Worm (Caenorhabditis elegans) whole organism, L4 larva: ENCODE results near the gene ape-1.

Experiments
- F26F4.8 ChIP-seq: fragments of 200-800 bp; sonication (Bioruptor generic); conservative IDR thresholded peaks from 2 replicates; pipeline ENCODE4 v1.3.6; 2022; ENCODE audit warnings: missing genetic modification characterization, missing compliant biosample characterization
- F37D6.2 ChIP-seq: sonication (generic microtip); optimal IDR thresholded peaks from 2 replicates; lab custom pipeline; 2016; ENCODE audit warnings: mild to moderate bottlenecking, missing genetic modification characterization, missing compliant biosample characterization
- T20F7.1 ChIP-seq: fragments of 200-800 bp; sonication (Bioruptor generic); optimal IDR thresholded peaks from 2 replicates; lab custom pipeline; 2018; ENCODE audit warnings: mild to moderate bottlenecking, missing genetic modification characterization, missing compliant biosample characterization
- T26A8.4 ChIP-seq: fragments of 200-800 bp; sonication (Bioruptor generic); IDR thresholded peaks from 2 replicates; pipeline ENCODE4 v1.3.6; 2022; ENCODE audit warnings: missing genetic modification characterization, missing compliant biosample characterization
- Y48G9A.11 ChIP-seq: fragments of 200-800 bp; sonication (Bioruptor generic); IDR thresholded peaks from 2 replicates; pipeline ENCODE4 v1.3.6; 2022; ENCODE audit warnings: missing genetic modification reagents, missing genetic modification characterization, missing compliant biosample characterization
- aha-1 ChIP-seq: fragments of 150-350 bp; peaks from one replicate; lab custom pipeline; 2014; ENCODE audit warnings: missing biosample characterization, missing genetic modification characterization
- ceh-20 ChIP-seq: fragments of 200-800 bp; sonication (Bioruptor generic); IDR thresholded peaks from 2 replicates; pipeline ENCODE4 v1.3.6; 2022; ENCODE audit warnings: missing genetic modification reagents, missing genetic modification characterization, missing compliant biosample characterization
- ceh-82 ChIP-seq: sonication (generic microtip); optimal IDR thresholded peaks from 2 replicates; lab custom pipeline; 2017; ENCODE audit warnings: missing biosample characterization, missing genetic modification characterization
- ces-1 ChIP-seq: fragments of 150-350 bp; sonication (generic microtip); optimal IDR thresholded peaks from 4 replicates; lab custom pipeline; 2014; ENCODE audit warnings: missing biosample characterization, missing genetic modification reagents, missing genetic modification characterization
- ctbp-1 ChIP-seq: fragments of 200-800 bp; sonication (Bioruptor generic); IDR thresholded peaks from 2 replicates; pipeline ENCODE4 v1.3.6; 2022; ENCODE audit warnings: missing genetic modification reagents, missing genetic modification characterization, missing compliant biosample characterization
- daf-8 ChIP-seq: fragments of 200-800 bp; sonication (Bioruptor generic); IDR thresholded peaks from 2 replicates; pipeline ENCODE4 v1.3.6; 2022; ENCODE audit warnings: missing genetic modification characterization, missing compliant biosample characterization
- dmd-6 ChIP-seq: fragments of 200-800 bp; sonication (Bioruptor generic); IDR thresholded peaks from 2 replicates; pipeline ENCODE4 v1.3.6; 2022; ENCODE audit warnings: missing genetic modification reagents, missing genetic modification characterization, missing compliant biosample characterization
- dmd-9 ChIP-seq: fragments of 200-800 bp; sonication (Bioruptor generic); IDR thresholded peaks from 2 replicates; pipeline ENCODE4 v1.3.6; 2022; ENCODE audit warnings: missing genetic modification reagents, missing genetic modification characterization, missing compliant biosample characterization
- dpl-1 ChIP-seq: fragments of 150-350 bp; optimal IDR thresholded peaks from 2 replicates; lab custom pipeline; 2014; ENCODE audit warnings: missing biosample characterization, missing genetic modification reagents, missing genetic modification characterization
- egl-27 ChIP-seq: sonication (generic microtip); optimal IDR thresholded peaks from 3 replicates; lab custom pipeline; 2017; ENCODE audit warnings: missing biosample characterization, missing genetic modification reagents, missing genetic modification characterization
- fos-1 ChIP-seq: fragments of 150-350 bp; optimal IDR thresholded peaks from 2 replicates; lab custom pipeline; 2014; ENCODE audit warnings: missing biosample characterization, missing genetic modification characterization
- hif-1 ChIP-seq, 2 experiments: sonication (generic microtip); optimal IDR thresholded peaks; 2 replicates each; lab custom pipeline; 2016 to 2017; ENCODE audit warnings: missing compliant biosample characterization in 2 of 2, missing genetic modification characterization in 2 of 2, missing genetic modification reagents in 2 of 2, missing genotype in 2 of 2, mild to moderate bottlenecking in 1 of 2
- hlh-11 ChIP-seq: fragments of 200-800 bp; sonication (Bioruptor generic); optimal IDR thresholded peaks from 2 replicates; lab custom pipeline; 2018; ENCODE audit warnings: mild to moderate bottlenecking, missing genetic modification characterization, missing compliant biosample characterization
- hlh-30 ChIP-seq: sonication (generic microtip); optimal IDR thresholded peaks from 2 replicates; lab custom pipeline; 2017; ENCODE audit warnings: antibody characterized with exemption, mild to moderate bottlenecking, missing genetic modification characterization, missing compliant biosample characterization; ENCODE audit not compliant: insufficient read depth
- lin-1 ChIP-seq: fragments of 200-800 bp; sonication (Bioruptor generic); IDR thresholded peaks from 2 replicates; pipeline ENCODE4 v1.3.6; 2022; ENCODE audit warnings: missing genetic modification reagents, missing genetic modification characterization, missing compliant biosample characterization
- lin-29 ChIP-seq: fragments of 200-800 bp; sonication (Bioruptor generic); IDR thresholded peaks from 2 replicates; pipeline ENCODE4 v1.3.6; 2022; ENCODE audit warnings: missing genetic modification reagents, missing genetic modification characterization, missing compliant biosample characterization
- lin-38 ChIP-seq: fragments of 200-800 bp; sonication (Bioruptor generic); IDR thresholded peaks from 2 replicates; pipeline ENCODE4 v1.3.6; 2022; ENCODE audit warnings: missing genetic modification reagents, missing genetic modification characterization, missing compliant biosample characterization
- lsy-2 ChIP-seq, 2 experiments: fragments of 150-350 bp in 1 of 2; sonication (generic microtip) in 1 of 2; optimal IDR thresholded peaks; 2 replicates each; lab custom pipeline; 2014 to 2017; ENCODE audit warnings: missing biosample characterization in 2 of 2, missing genetic modification characterization in 2 of 2
- madf-5 ChIP-seq, 2 experiments: fragments of 200-800 bp; sonication (Bioruptor generic); IDR thresholded peaks; 2 replicates each; pipeline ENCODE4 v1.3.6; 2022; ENCODE audit warnings: missing compliant biosample characterization in 2 of 2, missing genetic modification characterization in 2 of 2
- mxl-2 ChIP-seq: fragments of 200-800 bp; sonication (Bioruptor generic); conservative IDR thresholded peaks from 2 replicates; pipeline ENCODE4 v1.3.6; 2022; ENCODE audit warnings: missing genetic modification reagents, missing genetic modification characterization, missing compliant biosample characterization
- mxl-3 ChIP-seq: fragments of 200-800 bp; sonication (Bioruptor generic); optimal IDR thresholded peaks from 2 replicates; lab custom pipeline; 2018; ENCODE audit warnings: mild to moderate bottlenecking, missing genetic modification characterization, missing compliant biosample characterization
- nhr-10 ChIP-seq: fragments of 150-350 bp; optimal IDR thresholded peaks from 2 replicates; lab custom pipeline; 2014; ENCODE audit warnings: missing biosample characterization, missing genetic modification characterization
- nhr-102 ChIP-seq: sonication (generic microtip); optimal IDR thresholded peaks from 2 replicates; lab custom pipeline; 2016; ENCODE audit warnings: mild to moderate bottlenecking, missing genetic modification characterization, moderate library complexity, missing compliant biosample characterization
- nhr-11 ChIP-seq: fragments of 150-350 bp; optimal IDR thresholded peaks from 2 replicates; lab custom pipeline; 2014; ENCODE audit warnings: missing biosample characterization, missing genetic modification characterization
- nhr-111 ChIP-seq: fragments of 200-800 bp; sonication (Bioruptor generic); optimal IDR thresholded peaks from 2 replicates; lab custom pipeline; 2018; ENCODE audit warnings: mild to moderate bottlenecking, missing genetic modification characterization, missing compliant biosample characterization
- nhr-28 ChIP-seq: fragments of 150-350 bp; optimal IDR thresholded peaks from 2 replicates; lab custom pipeline; 2014; ENCODE audit warnings: missing biosample characterization, missing genetic modification characterization
- nhr-48 ChIP-seq: sonication (generic microtip); optimal IDR thresholded peaks from 2 replicates; lab custom pipeline; 2016; ENCODE audit warnings: mild to moderate bottlenecking, missing genetic modification characterization, missing compliant biosample characterization
- nhr-6 ChIP-seq: fragments of 150-350 bp; optimal IDR thresholded peaks from 2 replicates; lab custom pipeline; 2014; ENCODE audit warnings: missing biosample characterization, missing genetic modification characterization
- php-3 ChIP-seq: fragments of 200-800 bp; sonication (Bioruptor generic); IDR thresholded peaks from 2 replicates; pipeline ENCODE4 v1.3.6; 2022; ENCODE audit warnings: missing genetic modification reagents, missing genetic modification characterization, missing compliant biosample characterization
- pqm-1 ChIP-seq: sonication (generic microtip); optimal IDR thresholded peaks from 2 replicates; lab custom pipeline; 2017; ENCODE audit warnings: missing biosample characterization, missing genetic modification characterization
- rbr-2 ChIP-seq: sonication (generic microtip); optimal IDR thresholded peaks from 2 replicates; lab custom pipeline; 2016; ENCODE audit warnings: missing genotype, missing genetic modification characterization, missing compliant biosample characterization
- set-16 ChIP-seq: fragments of 200-800 bp; sonication (Bioruptor generic); IDR thresholded peaks from 2 replicates; pipeline ENCODE4 v1.3.6; 2022; ENCODE audit warnings: missing genetic modification reagents, missing genetic modification characterization, missing compliant biosample characterization
- snpc-1.2 ChIP-seq: fragments of 200-800 bp; sonication (Bioruptor generic); IDR thresholded peaks from 2 replicates; pipeline ENCODE4 v1.3.6; 2022; ENCODE audit warnings: missing genetic modification reagents, missing genetic modification characterization, missing compliant biosample characterization
- snpc-4 ChIP-seq: fragments of 150-350 bp; optimal IDR thresholded peaks from 2 replicates; lab custom pipeline; 2014; ENCODE audit warnings: missing biosample characterization, missing genetic modification characterization
- spr-3 ChIP-seq: fragments of 200-800 bp; sonication (Bioruptor generic); optimal IDR thresholded peaks from 2 replicates; lab custom pipeline; 2018; ENCODE audit warnings: mild to moderate bottlenecking, missing genetic modification characterization, missing compliant biosample characterization
- tag-97 ChIP-seq: fragments of 200-800 bp; sonication (Bioruptor generic); IDR thresholded peaks from 2 replicates; pipeline ENCODE4 v1.3.6; 2022; ENCODE audit warnings: missing genetic modification characterization, missing compliant biosample characterization
- tra-1 ChIP-seq: fragments of 200-800 bp; sonication (Bioruptor generic); IDR thresholded peaks from 2 replicates; pipeline ENCODE4 v1.3.6; 2022; ENCODE audit warnings: missing genetic modification reagents, missing genetic modification characterization, missing compliant biosample characterization
- zfp-3 ChIP-seq: fragments of 200-800 bp; sonication (Bioruptor generic); conservative IDR thresholded peaks from 2 replicates; pipeline ENCODE4 v1.3.6; 2022; ENCODE audit warnings: missing genetic modification reagents, missing genetic modification characterization, missing compliant biosample characterization

ape-1 gene

DNA sequence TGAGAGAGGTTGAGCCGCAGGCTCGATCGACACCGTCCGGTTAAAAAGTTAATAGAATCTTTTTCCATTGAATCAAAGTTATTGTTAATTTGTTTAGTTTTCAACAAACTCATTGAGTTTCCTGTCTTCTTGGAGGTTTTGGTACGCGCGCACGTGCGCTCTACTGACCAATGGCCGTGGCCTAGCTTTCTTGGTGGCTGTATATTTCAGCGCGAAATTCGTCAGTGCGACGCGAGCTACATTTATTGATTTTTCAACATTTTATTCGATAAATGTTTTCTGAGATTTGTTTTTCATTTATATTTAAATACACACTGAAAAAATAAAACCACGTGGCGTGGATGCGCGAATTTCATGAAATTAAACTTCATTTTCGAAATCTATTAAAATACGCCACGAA is 31.6 kb upstream of the ape-1 start, which contains the start of gene bir-1 (continued):
- TF ChIP-seq nhr-102 (tag; lab: Kevin White, UChicago) (no peak), lin-1 (GFP tag; lab: Robert Waterston, UW) (no peak), T26A8.4 (GFP tag; lab: Robert Waterston, UW) (no peak), madf-5 (GFP tag; IDR thresholded peaks at IDR 0.05; lab: Robert Waterston, UW) (no peak), snpc-4 (tag; lab: Kevin White, UChicago) (no peak), daf-8 (GFP tag; lab: Robert Waterston, UW) (no peak), php-3 (GFP tag; lab: Robert Waterston, UW) (no peak), mxl-2 (GFP tag; lab: Robert Waterston, UW) (no peak), F26F4.8 (GFP tag; lab: Robert Waterston, UW) (no peak), T20F7.1 (peak; percentile 48), ces-1 (GFP tag; lab: Kevin White, UChicago) (no peak), lsy-2 (tag; optimal IDR thresholded peaks at IDR 0.05; lab: Kevin White, UChicago) (peak in 1 of 2 experiments; percentile 73), set-16 (no peak), mxl-3 (GFP tag; lab: Kevin White, UChicago) (peak; percentile 82), ceh-82 (tag; lab: Kevin White, UChicago) (no peak), tag-97 (GFP tag; lab: Robert Waterston, UW) (no peak), dpl-1 (GFP tag; lab: Kevin White, UChicago) (peak; percentile 75), nhr-28 (peak; percentile 50), nhr-48 (no peak), spr-3 (GFP tag; lab: Kevin White, UChicago) (no peak), nhr-6 (tag; lab: Kevin White, UChicago) (peak; percentile 85), dmd-6 (GFP tag; lab: Robert Waterston, UW) (peak; percentile 47; the same call in 1 of the 2 replicates), rbr-2 (tag; lab: Kevin White, UChicago) (peak; percentile 26), nhr-10 (tag; lab: Kevin White, UChicago) (no peak), snpc-1.2 (no peak), lin-38 (GFP tag; lab: Robert Waterston, UW) (peak; percentile 83), zfp-3 (GFP tag; lab: Robert Waterston, UW) (no peak), ctbp-1 (no peak), nhr-111 (GFP tag; lab: Kevin White, UChicago) (no peak), egl-27 (tag; lab: Kevin White, UChicago) (no peak), nhr-11 (tag; lab: Kevin White, UChicago) (no peak), tra-1 (no peak), hif-1 (tag; optimal IDR thresholded peaks at IDR 0.05; lab: Kevin White, UChicago) (peak in 1 of 2 experiments; percentile 87), lin-29 (GFP tag; lab: Robert Waterston, UW) (no peak), fos-1 (no peak), dmd-9 (0 out of 2 replicates have a peak, but pooled peaks have one; percentile 48)

DNA sequence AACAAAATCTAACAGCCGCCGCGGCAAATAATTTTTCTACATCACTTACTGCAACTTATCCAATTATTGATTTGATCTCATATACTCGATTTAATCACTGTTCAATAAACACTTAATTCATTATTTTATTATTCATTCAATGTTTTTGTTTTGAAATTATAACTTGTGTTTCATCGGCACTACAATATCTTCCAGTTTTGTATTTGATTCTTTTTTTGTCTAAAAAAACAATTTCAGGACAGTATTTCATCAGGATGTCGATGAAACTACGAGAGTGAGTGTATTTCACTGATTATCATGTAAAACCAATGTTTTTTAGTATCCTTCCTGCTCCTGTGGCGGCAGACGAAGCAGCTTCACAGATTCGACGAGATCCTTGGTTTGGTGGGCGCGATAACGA is 30.5 kb upstream of the ape-1 start, which contains the start of gene skp-1:
Gene skp-1, plus strand, starts transcription at position 238 of the 400 bp plus-strand sequence.
- TF ChIP-seq aha-1 (tag; lab: Kevin White, UChicago), result peak; percentile 98
- no peak for TF ChIP-seq hif-1 (tag; optimal IDR thresholded peaks at IDR 0.05; lab: Kevin White, UChicago)

DNA sequence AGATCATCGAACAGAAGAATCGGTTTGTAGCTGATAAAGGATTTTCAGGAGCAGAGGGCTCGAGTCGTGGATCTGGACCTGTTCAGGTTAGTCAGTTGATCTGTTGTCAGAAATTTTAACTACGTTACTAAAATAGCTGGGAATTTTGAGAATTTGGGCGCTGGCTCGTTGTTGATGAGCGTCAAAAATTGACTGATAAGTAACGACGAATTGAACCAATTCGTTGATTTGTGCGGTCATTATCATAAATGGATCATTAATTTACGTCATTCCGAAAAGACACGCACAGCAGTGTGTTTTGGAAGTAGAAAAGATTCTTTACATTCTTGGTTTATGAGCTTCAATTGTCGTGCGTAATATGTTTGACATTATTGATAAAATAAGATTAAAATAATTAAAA is 27.9 kb upstream of the ape-1 start:
- no peak for TF ChIP-seq nhr-111 (GFP tag; lab: Kevin White, UChicago)
- TF ChIP-seq dmd-6 (GFP tag; lab: Robert Waterston, UW), result peak; percentile 72
- no peak for TF ChIP-seq F37D6.2 (tag; lab: Kevin White, UChicago)
- peak; percentile 54; the same call in 1 of the 2 replicates for TF ChIP-seq php-3 (GFP tag; lab: Robert Waterston, UW)
- peak; percentile 46 for TF ChIP-seq aha-1 (tag; lab: Kevin White, UChicago)
- no peak for TF ChIP-seq Y48G9A.11 (GFP tag; lab: Robert Waterston, UW)
- no peak for TF ChIP-seq hlh-30 (tag; lab: Kevin White, UChicago)
- no peak for TF ChIP-seq hif-1 (tag; optimal IDR thresholded peaks at IDR 0.05; lab: Kevin White, UChicago)
- TF ChIP-seq nhr-28, result peak; percentile 49
- TF ChIP-seq pqm-1, result peak; percentile 20
- peak; percentile 49 for TF ChIP-seq hlh-11 (tag; lab: Kevin White, UChicago)
- no peak for TF ChIP-seq ceh-20 (GFP tag; lab: Robert Waterston, UW)
- TF ChIP-seq, all 104 proteins: peak for 6
